Fruit fly (Drosophila melanogaster) whole organism, wandering third instar larva: ENCODE data around the gene heix.

Experiments
- CG32264 ChIP-seq: fragments of 200-800 bp; sonication (Bioruptor generic); optimal IDR thresholded peaks from 2 replicates; lab custom pipeline; 2016; ENCODE audit warnings: missing biosample characterization, missing genetic modification characterization
- Dfd ChIP-seq: fragments of >200 bp; optimal IDR thresholded peaks from 2 replicates; lab custom pipeline; 2017; ENCODE audit warnings: missing biosample characterization, missing genetic modification characterization
- Hr78 ChIP-seq: fragments of >200 bp; optimal IDR thresholded peaks from 2 replicates; lab custom pipeline; 2017; ENCODE audit warnings: missing biosample characterization, missing genetic modification characterization
- lola ChIP-seq: fragments of >200 bp; optimal IDR thresholded peaks from 2 replicates; lab custom pipeline; 2017; ENCODE audit warnings: missing biosample characterization, missing genetic modification characterization
- usp ChIP-seq: fragments of >200 bp; optimal IDR thresholded peaks from 2 replicates; lab custom pipeline; 2017; ENCODE audit warnings: missing biosample characterization, missing genetic modification characterization

DNA sequence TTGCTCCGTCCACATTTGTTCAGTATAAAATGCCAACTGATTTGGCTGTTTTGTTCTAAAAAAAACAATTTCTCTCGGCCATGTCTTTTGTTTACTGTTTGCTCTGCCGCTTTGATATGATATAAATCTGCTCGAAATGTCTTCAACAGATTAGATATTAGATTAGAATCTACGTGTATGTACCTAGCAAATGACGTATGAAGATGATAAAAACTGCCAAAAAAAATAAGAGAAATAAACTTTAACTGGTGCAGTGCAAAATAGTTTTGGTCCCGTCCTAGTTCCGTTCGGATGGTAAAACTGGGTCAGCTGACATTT lies 43.6 kb downstream of the heix start:
- TF ChIP-seq lola (GFP tag; lab: Kevin White, UChicago) = no peak
- TF ChIP-seq Dfd (GFP tag; lab: Kevin White, UChicago) = no peak
- no peak for TF ChIP-seq Hr78
- no peak for TF ChIP-seq CG32264
- TF ChIP-seq usp (GFP tag; lab: Kevin White, UChicago) = no peak
